Worm (Caenorhabditis elegans) whole organism, young adult: ENCODE data around the gene tcl-2.

Experiments used
- B0261.1 ChIP-seq: sonication (generic microtip); optimal IDR thresholded peaks from 2 replicates; lab custom pipeline; 2016; ENCODE audit warnings: mild to moderate bottlenecking, missing genetic modification characterization, moderate library complexity, missing compliant biosample characterization
- F10E7.11 ChIP-seq: sonication (generic microtip); optimal IDR thresholded peaks from 2 replicates; lab custom pipeline; 2017; ENCODE audit warnings: mild to moderate bottlenecking, missing genetic modification characterization, moderate library complexity, missing compliant biosample characterization
- F23B12.7 ChIP-seq: sonication (generic microtip); optimal IDR thresholded peaks from 2 replicates; lab custom pipeline; 2017; ENCODE audit warnings: missing genetic modification characterization, mild to moderate bottlenecking, missing compliant biosample characterization, antibody characterized with exemption, moderate library complexity; ENCODE audit not compliant: insufficient read depth
- F37B4.10 ChIP-seq: fragments of 200-800 bp; sonication (Bioruptor generic); IDR thresholded peaks from 2 replicates; pipeline ENCODE4 v1.3.6; 2022; ENCODE audit warnings: missing genetic modification characterization, missing compliant biosample characterization
- F39B2.1 ChIP-seq: fragments of 200-800 bp; sonication (Bioruptor generic); IDR thresholded peaks from 2 replicates; pipeline ENCODE4 v1.3.6; 2022; ENCODE audit warnings: missing genetic modification reagents, missing genetic modification characterization, missing compliant biosample characterization
- T07F8.4 ChIP-seq: sonication (generic microtip); optimal IDR thresholded peaks from 2 replicates; lab custom pipeline; 2016; ENCODE audit warnings: mild to moderate bottlenecking, missing genetic modification characterization, moderate library complexity, missing compliant biosample characterization
- Y53F4B.3 ChIP-seq: fragments of 200-800 bp; sonication (Bioruptor generic); IDR thresholded peaks from 2 replicates; pipeline ENCODE4 v1.3.6; 2022; ENCODE audit warnings: missing genetic modification reagents, missing genetic modification characterization, missing compliant biosample characterization
- akir-1 ChIP-seq: fragments of 200-800 bp; sonication (Bioruptor generic); optimal IDR thresholded peaks from 2 replicates; lab custom pipeline; 2018; ENCODE audit warnings: mild to moderate bottlenecking, missing genetic modification characterization, moderate library complexity, missing compliant biosample characterization
- ama-1 ChIP-seq, 3 experiments: fragments of 150-350 bp in 1 of 3; sonication (generic microtip) in 2 of 3; optimal IDR thresholded peaks; 2 replicates each; lab custom pipeline; 2014 to 2018; ENCODE audit warnings: missing biosample characterization in 2 of 3, missing genetic modification characterization in 2 of 3, missing genetic modification reagents in 2 of 3
- aptf-2 ChIP-seq: fragments of 200-800 bp; sonication (Bioruptor generic); conservative IDR thresholded peaks from 2 replicates; pipeline ENCODE4 v1.3.6; 2022; ENCODE audit warnings: missing genetic modification reagents, missing genetic modification characterization, missing compliant biosample characterization
- attf-5 ChIP-seq: fragments of 200-800 bp; sonication (Bioruptor generic); optimal IDR thresholded peaks from 2 replicates; lab custom pipeline; 2018; ENCODE audit warnings: mild to moderate bottlenecking, missing genetic modification characterization, missing compliant biosample characterization
- ceh-40 ChIP-seq: fragments of 200-800 bp; sonication (Bioruptor generic); IDR thresholded peaks from 2 replicates; pipeline ENCODE4 v1.3.6; 2022; ENCODE audit warnings: missing genetic modification characterization, missing compliant biosample characterization
- die-1 ChIP-seq: sonication (generic microtip); optimal IDR thresholded peaks from 2 replicates; lab custom pipeline; 2016; ENCODE audit warnings: missing genotype, mild to moderate bottlenecking, missing genetic modification characterization, missing compliant biosample characterization
- efl-1 ChIP-seq: fragments of 150-350 bp; optimal IDR thresholded peaks from 2 replicates; lab custom pipeline; 2014; ENCODE audit warnings: missing biosample characterization, missing genetic modification reagents, missing genetic modification characterization
- egrh-3 ChIP-seq: fragments of 200-800 bp; sonication (Bioruptor generic); IDR thresholded peaks from 2 replicates; pipeline ENCODE4 v1.3.6; 2022; ENCODE audit warnings: missing genetic modification reagents, missing genetic modification characterization, missing compliant biosample characterization
- ets-4 ChIP-seq: fragments of 200-800 bp; sonication (Bioruptor generic); optimal IDR thresholded peaks from 2 replicates; lab custom pipeline; 2018; ENCODE audit warnings: mild to moderate bottlenecking, missing genetic modification characterization, missing compliant biosample characterization
- hrde-1 ChIP-seq: sonication (generic microtip); optimal IDR thresholded peaks from 2 replicates; lab custom pipeline; 2016; ENCODE audit warnings: missing genetic modification characterization, mild to moderate bottlenecking, missing compliant biosample characterization, moderate library complexity, missing genotype, missing genetic modification reagents, borderline replicate concordance
- lin-26 ChIP-seq: fragments of 200-800 bp; sonication (Bioruptor generic); IDR thresholded peaks from 2 replicates; pipeline ENCODE4 v1.3.6; 2022; ENCODE audit warnings: missing genetic modification reagents, missing genetic modification characterization, missing compliant biosample characterization
- lin-35 ChIP-seq, 3 experiments: fragments of 150-350 bp in 2 of 3; sonication (generic microtip) in 1 of 3; optimal IDR thresholded peaks; 2 replicates each; lab custom pipeline; 2014 to 2018; ENCODE audit warnings: missing biosample characterization in 3 of 3, missing genetic modification characterization in 3 of 3, missing genetic modification reagents in 3 of 3
- madf-10 ChIP-seq: sonication (generic microtip); optimal IDR thresholded peaks from 2 replicates; lab custom pipeline; 2016; ENCODE audit warnings: mild to moderate bottlenecking, missing genetic modification characterization, missing compliant biosample characterization
- madf-8 ChIP-seq: fragments of 200-800 bp; sonication (Bioruptor generic); conservative IDR thresholded peaks from 2 replicates; pipeline ENCODE4 v1.3.6; 2022; ENCODE audit warnings: missing genetic modification reagents, missing genetic modification characterization, missing compliant biosample characterization
- mes-4 ChIP-seq: sonication (generic microtip); optimal IDR thresholded peaks from 2 replicates; lab custom pipeline; 2016; ENCODE audit warnings: missing genotype, missing genetic modification characterization, missing compliant biosample characterization
- rec-8 ChIP-seq, 2 experiments: sonication (generic microtip); optimal IDR thresholded peaks; 2 replicates each; lab custom pipeline; 2016; ENCODE audit warnings: mild to moderate bottlenecking in 2 of 2, missing genetic modification characterization in 2 of 2, missing genetic modification reagents in 2 of 2, missing genotype in 2 of 2, missing biosample characterization in 1 of 2, missing compliant biosample characterization in 1 of 2, moderate library complexity in 1 of 2
- somi-1 ChIP-seq: fragments of 200-800 bp; sonication (Bioruptor generic); optimal IDR thresholded peaks from 2 replicates; lab custom pipeline; 2018; ENCODE audit warnings: mild to moderate bottlenecking, missing genetic modification characterization, missing compliant biosample characterization
- sptf-2 ChIP-seq: fragments of 200-800 bp; sonication (Bioruptor generic); optimal IDR thresholded peaks from 2 replicates; lab custom pipeline; 2018; ENCODE audit warnings: mild to moderate bottlenecking, missing genetic modification characterization, missing compliant biosample characterization
- tbp1 ChIP-seq: fragments of 200-800 bp; sonication (Bioruptor generic); optimal IDR thresholded peaks from 2 replicates; lab custom pipeline; 2018; ENCODE audit warnings: mild to moderate bottlenecking, missing genetic modification characterization, missing compliant biosample characterization
- tbx-9 ChIP-seq: sonication (generic microtip); optimal IDR thresholded peaks from 2 replicates; lab custom pipeline; 2016; ENCODE audit warnings: borderline replicate concordance, missing genetic modification characterization, inconsistent platforms, missing compliant biosample characterization
- unc-62 ChIP-seq: fragments of 150-350 bp; optimal IDR thresholded peaks from 2 replicates; lab custom pipeline; 2014; ENCODE audit warnings: missing biosample characterization, missing genetic modification reagents, missing genetic modification characterization
- xnd-1 ChIP-seq: sonication (generic microtip); optimal IDR thresholded peaks from 2 replicates; lab custom pipeline; 2016; ENCODE audit warnings: missing genotype, missing genetic modification reagents, missing genetic modification characterization, missing compliant biosample characterization
- zim-3 ChIP-seq: sonication (generic microtip); optimal IDR thresholded peaks from 2 replicates; lab custom pipeline; 2017; ENCODE audit warnings: mild to moderate bottlenecking, missing genetic modification characterization, moderate library complexity, missing compliant biosample characterization
- ztf-18 ChIP-seq: sonication (generic microtip); optimal IDR thresholded peaks from 2 replicates; lab custom pipeline; 2016; ENCODE audit warnings: missing genotype, mild to moderate bottlenecking, missing genetic modification characterization, missing compliant biosample characterization
- ztf-3 ChIP-seq: fragments of 200-800 bp; sonication (Bioruptor generic); optimal IDR thresholded peaks from 2 replicates; lab custom pipeline; 2018; ENCODE audit warnings: mild to moderate bottlenecking, missing genetic modification characterization, missing compliant biosample characterization
- ztf-6 ChIP-seq: fragments of 200-800 bp; sonication (Bioruptor generic); IDR thresholded peaks from 2 replicates; pipeline ENCODE4 v1.3.6; 2022; ENCODE audit warnings: missing genetic modification reagents, missing genetic modification characterization, missing compliant biosample characterization

The tcl-2 gene

ce11 chrIV:149794-150193 lies 29.1 kb upstream of the tcl-2 start:
- TF ChIP-seq hrde-1 (tag; lab: Kevin White, UChicago) (no peak), tbp1 (GFP tag; lab: Kevin White, UChicago) (no peak), lin-35 (GFP tag; optimal IDR thresholded peaks at IDR 0.05; lab: Kevin White, UChicago) (no peak), zim-3 (tag; lab: Kevin White, UChicago) (no peak)

- TF ChIP-seq unc-62 (GFP tag; lab: Kevin White, UChicago) (no peak), ztf-18 (tag; lab: Kevin White, UChicago) (no peak), egrh-3 (GFP tag; lab: Robert Waterston, UW) (no peak), rec-8 (tag; optimal IDR thresholded peaks at IDR 0.05; lab: Kevin White, UChicago) (no peak), lin-35 (GFP tag; optimal IDR thresholded peaks at IDR 0.05; lab: Kevin White, UChicago) (no peak), aptf-2 (no peak), akir-1 (GFP tag; lab: Kevin White, UChicago) (no peak), F39B2.1 (no peak), madf-8 (GFP tag; lab: Robert Waterston, UW) (no peak), ceh-40 (GFP tag; lab: Robert Waterston, UW) (no peak), tbx-9 (tag; lab: Kevin White, UChicago) (no peak), F10E7.11 (tag; lab: Kevin White, UChicago) (no peak), attf-5 (GFP tag; lab: Kevin White, UChicago) (no peak), mes-4 (no peak), ztf-6 (GFP tag; lab: Robert Waterston, UW) (no peak)
Observed at ce11 chrIV:157809-158208, 21.1 kb upstream of the tcl-2 start, which contains the start of gene gegf-1. TSS of gene gegf-1 (minus strand) at chrIV:157909.

ce11 chrIV:158662-159061 lies 20.2 kb upstream of the tcl-2 start, which contains the start of gene Y38C1AA.7:
TSS of gene Y38C1AA.7 (plus strand) at chrIV:158962.
- no peak for TF ChIP-seq ceh-40 (GFP tag; lab: Robert Waterston, UW)
- TF ChIP-seq somi-1 (GFP tag; lab: Kevin White, UChicago): no peak
- TF ChIP-seq ama-1 (optimal IDR thresholded peaks at IDR 0.05; lab: Kevin White, UChicago): no peak
- no peak for TF ChIP-seq ama-1 (GFP tag; optimal IDR thresholded peaks at IDR 0.05; lab: Kevin White, UChicago)
- no peak for TF ChIP-seq sptf-2
- TF ChIP-seq ets-4: no peak
- TF ChIP-seq madf-10: no peak
- no peak for TF ChIP-seq F23B12.7 (tag; lab: Kevin White, UChicago)
- TF ChIP-seq T07F8.4 (tag; lab: Kevin White, UChicago): no peak
- TF ChIP-seq Y53F4B.3 (GFP tag; lab: Robert Waterston, UW): no peak
- TF ChIP-seq B0261.1 (tag; lab: Kevin White, UChicago): no peak
- TF ChIP-seq ztf-3 (GFP tag; lab: Kevin White, UChicago): no peak
- TF ChIP-seq efl-1 (GFP tag; lab: Kevin White, UChicago): no peak
- TF ChIP-seq F39B2.1: no peak
- no peak for TF ChIP-seq xnd-1 (tag; lab: Kevin White, UChicago)
- no peak for TF ChIP-seq F37B4.10

- no peak for TF ChIP-seq lin-26 (GFP tag; lab: Robert Waterston, UW)
- TF ChIP-seq die-1 (tag; lab: Kevin White, UChicago): no peak
Observed at ce11 chrIV:159864-160263, 19.0 kb upstream of the tcl-2 start, which contains the start of gene Y38C1AA.19. TSS of gene Y38C1AA.19 (plus strand) at chrIV:160164.
